Worm (Caenorhabditis elegans): ENCODE results near the gene lev-1.

Gene lev-1

ce11 chrIV:13154391-13155283 is 24.6 kb downstream of the lev-1 start, which contains the start of the genes crld-1 and msh-5:
TSS of gene crld-1 (minus strand) at chrIV:13154441.
TSS of gene msh-5 (plus strand) at chrIV:13155233.
- TF ChIP-seq unc-62 (GFP tag; optimal IDR thresholded peaks at IDR 0.05), result no peak

ce11 chrIV:13149276-13149675 is 29.9 kb downstream of the lev-1 start, which contains the start of gene nlp-79:
TSS of gene nlp-79 (plus strand) at chrIV:13149576.
- TF ChIP-seq unc-62 (GFP tag; optimal IDR thresholded peaks at IDR 0.05), result no peak

- no peak for TF ChIP-seq unc-62 (GFP tag; optimal IDR thresholded peaks at IDR 0.05)
Measured at ce11 chrIV:13142254-13142653, 36.9 kb downstream of the lev-1 start, which contains the start of gene spe-43. TSS of gene spe-43 (minus strand) at chrIV:13142354.

DNA sequence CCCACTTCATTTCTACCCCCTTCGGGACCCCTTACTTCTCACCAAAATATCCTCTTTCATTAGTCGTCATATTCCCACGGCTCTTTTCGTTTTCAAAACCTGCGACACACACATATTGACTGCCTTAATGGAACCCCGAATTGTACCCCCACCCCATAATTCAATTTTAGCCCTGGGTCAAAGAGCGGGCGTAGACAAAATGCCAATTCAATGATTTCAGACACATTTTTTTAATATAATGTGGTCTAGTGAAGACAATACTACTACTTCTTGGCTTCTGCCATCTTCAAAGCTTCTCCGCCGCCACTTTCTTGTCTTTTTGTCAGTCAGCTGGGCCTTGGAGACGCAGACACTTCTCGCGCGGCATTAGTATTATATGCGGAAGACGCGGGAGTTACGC is 51.5 kb downstream of the lev-1 start:
- no peak for TF ChIP-seq unc-62 (GFP tag; optimal IDR thresholded peaks at IDR 0.05)

- TF ChIP-seq unc-62 (GFP tag; optimal IDR thresholded peaks at IDR 0.05), result no peak
Measured at ce11 chrIV:13125999-13126398, 53.2 kb downstream of the lev-1 start.
